Fruit fly (Drosophila melanogaster) whole organism, embryonic: ENCODE data around the gene Ae2.

Source experiments
- CG12769 ChIP-seq: fragments of 200-800 bp; sonication (Bioruptor generic); optimal IDR thresholded peaks from 2 replicates; lab custom pipeline; 2019; ENCODE audit warnings: missing biosample characterization, mild to moderate bottlenecking, missing genetic modification characterization, moderate library complexity
- CG13424 ChIP-seq: fragments of 200-800 bp; sonication (Bioruptor generic); optimal IDR thresholded peaks from 2 replicates; lab custom pipeline; 2019; ENCODE audit warnings: missing biosample characterization, mild to moderate bottlenecking, missing genetic modification characterization, moderate library complexity
- CG13624 ChIP-seq: fragments of 200-800 bp; sonication (Bioruptor generic); optimal IDR thresholded peaks from 2 replicates; lab custom pipeline; 2016; ENCODE audit warnings: missing biosample characterization, missing genetic modification characterization
- CG14014 ChIP-seq: fragments of 200-800 bp; sonication (Bioruptor generic); IDR thresholded peaks from 2 replicates; pipeline ENCODE4 v1.3.6; 2022; ENCODE audit warnings: missing biosample characterization, missing genetic modification characterization
- CG15601 ChIP-seq: fragments of 200-800 bp; sonication (Bioruptor generic); optimal IDR thresholded peaks from 3 replicates; lab custom pipeline; 2019; ENCODE audit warnings: missing biosample characterization, mild to moderate bottlenecking, missing genetic modification characterization, moderate library complexity
- CG17359 ChIP-seq: fragments of 200-800 bp; sonication (Bioruptor generic); optimal IDR thresholded peaks from 3 replicates; lab custom pipeline; 2018; ENCODE audit warnings: missing biosample characterization, mild to moderate bottlenecking, missing genetic modification characterization, moderate library complexity
- CG18011 ChIP-seq: fragments of 200-800 bp; sonication (Bioruptor generic); optimal IDR thresholded peaks from 2 replicates; lab custom pipeline; 2017; ENCODE audit warnings: missing biosample characterization, missing genetic modification characterization, mild to moderate bottlenecking, moderate library complexity, missing genotype
- CG34224 ChIP-seq: fragments of 200-800 bp; sonication (Bioruptor generic); IDR thresholded peaks from 3 replicates; pipeline ENCODE4 v1.3.6; 2022; ENCODE audit warnings: missing biosample characterization, missing genetic modification characterization; ENCODE audit not compliant: partially characterized antibody
- CG3838 ChIP-seq: fragments of 200-800 bp; sonication (Bioruptor generic); optimal IDR thresholded peaks from 3 replicates; lab custom pipeline; 2016; ENCODE audit warnings: missing biosample characterization, missing genetic modification characterization
- CG3847 ChIP-seq: fragments of 200-800 bp; sonication (Bioruptor generic); IDR thresholded peaks from 2 replicates; pipeline ENCODE4 v1.3.6; 2022; ENCODE audit warnings: missing biosample characterization, missing genetic modification characterization
- CG4820 ChIP-seq: fragments of 200-800 bp; sonication (Bioruptor generic); optimal IDR thresholded peaks from 3 replicates; lab custom pipeline; 2016; ENCODE audit warnings: missing biosample characterization, missing genetic modification characterization
- CG6791 ChIP-seq: fragments of 200-800 bp; sonication (Bioruptor generic); IDR thresholded peaks from 3 replicates; pipeline ENCODE4 v1.3.6; 2022; ENCODE audit warnings: missing biosample characterization, missing genetic modification characterization; ENCODE audit not compliant: partially characterized antibody
- CG7987 ChIP-seq: fragments of 200-800 bp; sonication (Bioruptor generic); optimal IDR thresholded peaks from 2 replicates; lab custom pipeline; 2018; ENCODE audit warnings: missing biosample characterization, mild to moderate bottlenecking, missing genetic modification characterization, moderate library complexity
- CG8089 ChIP-seq: fragments of 200-800 bp; sonication (Bioruptor generic); optimal IDR thresholded peaks from 3 replicates; lab custom pipeline; 2016; ENCODE audit warnings: missing biosample characterization, missing genetic modification characterization
- Dip3 ChIP-seq: fragments of 200-800 bp; sonication (Bioruptor generic); optimal IDR thresholded peaks from 3 replicates; lab custom pipeline; 2016; ENCODE audit warnings: missing biosample characterization, missing genetic modification characterization
- Doc2 ChIP-seq: fragments of 200-800 bp; sonication (Bioruptor generic); IDR thresholded peaks from 2 replicates; pipeline ENCODE4 v1.3.6; 2022; ENCODE audit warnings: missing biosample characterization, missing genetic modification characterization
- Dp ChIP-seq: fragments of 200-800 bp; sonication (Bioruptor generic); optimal IDR thresholded peaks from 2 replicates; lab custom pipeline; 2018; ENCODE audit warnings: missing biosample characterization, mild to moderate bottlenecking, missing genetic modification characterization, moderate library complexity
- GATAe ChIP-seq: fragments of 200-800 bp; sonication (Bioruptor generic); conservative IDR thresholded peaks from 2 replicates; pipeline ENCODE4 v1.3.6; 2022; ENCODE audit warnings: missing biosample characterization, missing genetic modification characterization
- HLHmδ ChIP-seq: fragments of 200-800 bp; sonication (Bioruptor generic); optimal IDR thresholded peaks from 2 replicates; lab custom pipeline; 2018; ENCODE audit warnings: missing biosample characterization, mild to moderate bottlenecking, missing genetic modification characterization, moderate library complexity
- Hr39 ChIP-seq: fragments of >200 bp; optimal IDR thresholded peaks from 2 replicates; lab custom pipeline; 2017
- Meics ChIP-seq: fragments of 200-800 bp; sonication (Bioruptor generic); optimal IDR thresholded peaks from 2 replicates; lab custom pipeline; 2017; ENCODE audit warnings: missing biosample characterization, mild to moderate bottlenecking, missing genetic modification characterization
- Myb ChIP-seq: fragments of 200-800 bp; sonication (Bioruptor generic); optimal IDR thresholded peaks from 2 replicates; lab custom pipeline; 2016; ENCODE audit warnings: missing biosample characterization, missing genetic modification characterization
- Pdp1 ChIP-seq, 2 experiments: fragments of 200-800 bp; sonication (Bioruptor generic); optimal IDR thresholded peaks; 3 replicates each; lab custom pipeline; 2016; ENCODE audit warnings: missing biosample characterization in 2 of 2, missing genetic modification characterization in 2 of 2, mild to moderate bottlenecking in 1 of 2, moderate library complexity in 1 of 2
- Poxn ChIP-seq: fragments of 200-800 bp; sonication (Bioruptor generic); IDR thresholded peaks from 2 replicates; pipeline ENCODE4 v1.3.6; 2022; ENCODE audit warnings: missing biosample characterization, missing genetic modification characterization
- Rx ChIP-seq: fragments of 200-800 bp; sonication (Bioruptor generic); IDR thresholded peaks from 2 replicates; pipeline ENCODE4 v1.3.6; 2022; ENCODE audit warnings: missing biosample characterization, missing genetic modification characterization
- Sox102F ChIP-seq: fragments of 200-800 bp; sonication (Bioruptor generic); optimal IDR thresholded peaks from 2 replicates; lab custom pipeline; 2018; ENCODE audit warnings: missing biosample characterization, mild to moderate bottlenecking, missing genetic modification characterization, moderate library complexity
- Sry-β ChIP-seq: fragments of 200-800 bp; sonication (Bioruptor generic); optimal IDR thresholded peaks from 2 replicates; lab custom pipeline; 2018; ENCODE audit warnings: missing biosample characterization, mild to moderate bottlenecking, missing genetic modification characterization, moderate library complexity
- Stat92E ChIP-seq, 3 experiments: fragments of >200 bp in 2 of 3; fragments of 200-800 bp in 1 of 3; sonication (Bioruptor generic) in 1 of 3; optimal IDR thresholded peaks; 2 replicates each; lab custom pipeline; 2017 to 2019; ENCODE audit warnings: missing biosample characterization in 3 of 3, missing genetic modification characterization in 3 of 3, mild to moderate bottlenecking in 1 of 3, moderate library complexity in 1 of 3
- YL-1 ChIP-seq: fragments of 200-800 bp; sonication (Bioruptor generic); optimal IDR thresholded peaks from 3 replicates; lab custom pipeline; 2017; ENCODE audit warnings: missing biosample characterization, mild to moderate bottlenecking, missing genetic modification characterization
- cas ChIP-seq: fragments of 200-800 bp; sonication (Bioruptor generic); IDR thresholded peaks from 2 replicates; pipeline ENCODE4 v1.3.6; 2022; ENCODE audit warnings: missing biosample characterization, missing genetic modification characterization
- dan ChIP-seq: fragments of 200-800 bp; sonication (Bioruptor generic); IDR thresholded peaks from 2 replicates; pipeline ENCODE4 v1.3.6; 2022; ENCODE audit warnings: missing biosample characterization, missing genetic modification characterization
- ewg ChIP-seq: fragments of 200-800 bp; sonication (Bioruptor generic); optimal IDR thresholded peaks from 3 replicates; lab custom pipeline; 2017; ENCODE audit warnings: mild to moderate bottlenecking, missing biosample characterization, missing genetic modification reagents, missing genetic modification characterization
- gro ChIP-seq: fragments of 200-800 bp; sonication (Bioruptor generic); optimal IDR thresholded peaks from 2 replicates; lab custom pipeline; 2016; ENCODE audit warnings: missing biosample characterization, missing genetic modification characterization
- gsb ChIP-seq: fragments of 200-800 bp; sonication (Bioruptor generic); IDR thresholded peaks from 2 replicates; pipeline ENCODE4 v1.3.6; 2022; ENCODE audit warnings: missing biosample characterization, missing genetic modification characterization
- ken ChIP-seq: fragments of 200-800 bp; sonication (Bioruptor generic); IDR thresholded peaks from 3 replicates; pipeline ENCODE4 v1.3.6; 2022; ENCODE audit warnings: missing biosample characterization, missing genetic modification characterization
- knrl ChIP-seq: fragments of 200-800 bp; sonication (Bioruptor generic); IDR thresholded peaks from 3 replicates; pipeline ENCODE4 v1.3.6; 2022; ENCODE audit warnings: missing biosample characterization, missing genetic modification characterization; ENCODE audit not compliant: partially characterized antibody
- lab ChIP-seq: fragments of 200-800 bp; sonication (Bioruptor generic); optimal IDR thresholded peaks from 3 replicates; lab custom pipeline; 2017; ENCODE audit warnings: missing biosample characterization, missing genetic modification characterization, mild to moderate bottlenecking, moderate library complexity, missing genetic modification reagents
- mld ChIP-seq: fragments of 200-800 bp; sonication (Bioruptor generic); IDR thresholded peaks from 3 replicates; pipeline ENCODE4 v1.3.6; 2022; ENCODE audit warnings: missing biosample characterization, missing genetic modification characterization; ENCODE audit not compliant: partially characterized antibody
- org-1 ChIP-seq: fragments of 200-800 bp; sonication (Bioruptor generic); optimal IDR thresholded peaks from 2 replicates; lab custom pipeline; 2017; ENCODE audit warnings: missing biosample characterization, missing genetic modification characterization
- pita ChIP-seq: fragments of 200-800 bp; sonication (Bioruptor generic); optimal IDR thresholded peaks from 2 replicates; lab custom pipeline; 2017; ENCODE audit warnings: missing biosample characterization, mild to moderate bottlenecking, missing genetic modification characterization
- sna ChIP-seq: fragments of 200-800 bp; sonication (Bioruptor generic); IDR thresholded peaks from 2 replicates; pipeline ENCODE4 v1.3.6; 2022; ENCODE audit warnings: missing biosample characterization, missing genetic modification characterization; ENCODE audit not compliant: partially characterized antibody
- sqz ChIP-seq: fragments of 200-800 bp; sonication (Bioruptor generic); optimal IDR thresholded peaks from 3 replicates; lab custom pipeline; 2018; ENCODE audit warnings: missing biosample characterization, mild to moderate bottlenecking, missing genetic modification characterization
- tin ChIP-seq: fragments of 200-800 bp; sonication (Bioruptor generic); optimal IDR thresholded peaks from 3 replicates; lab custom pipeline; 2016; ENCODE audit warnings: missing biosample characterization, missing genetic modification characterization
- tna ChIP-seq: fragments of 200-800 bp; sonication (Bioruptor generic); IDR thresholded peaks from 2 replicates; pipeline ENCODE4 v1.3.6; 2022; ENCODE audit warnings: missing biosample characterization, missing genetic modification characterization; ENCODE audit not compliant: partially characterized antibody
- ttk ChIP-seq: fragments of 200-800 bp; sonication (Bioruptor generic); IDR thresholded peaks from 2 replicates; pipeline ENCODE4 v2.1.2; 2022; ENCODE audit warnings: missing biosample characterization, missing genetic modification characterization
- unc-4 ChIP-seq: fragments of 200-800 bp; sonication (Bioruptor generic); IDR thresholded peaks from 2 replicates; pipeline ENCODE4 v1.3.6; 2022; ENCODE audit warnings: missing biosample characterization, missing genetic modification characterization; ENCODE audit not compliant: partially characterized antibody
- vnd ChIP-seq: fragments of 200-800 bp; sonication (Bioruptor generic); IDR thresholded peaks from 3 replicates; pipeline ENCODE4 v1.3.6; 2022; ENCODE audit warnings: missing biosample characterization, missing genetic modification characterization; ENCODE audit not compliant: partially characterized antibody
- vvl ChIP-seq: fragments of 200-800 bp; sonication (Bioruptor generic); IDR thresholded peaks from 2 replicates; pipeline ENCODE4 v1.3.6; 2022; ENCODE audit warnings: missing biosample characterization, missing genetic modification characterization

The Ae2 gene

dm6 chr3L:9713828-9714536, 49.4 kb upstream of the Ae2 start, which contains the start of gene vsg (continued):
- TF ChIP-seq ewg (GFP tag; lab: Kevin White, UChicago) (peak; percentile 59), vvl (peak; percentile 69), CG4820 (GFP tag; lab: Kevin White, UChicago) (peak; percentile 70), knrl (GFP tag; lab: Robert Waterston, UW) (peak; percentile 85), Stat92E (GFP tag; optimal IDR thresholded peaks at IDR 0.05; lab: Kevin White, UChicago) (no peak), CG13424 (peak; percentile 92), CG6791 (GFP tag; lab: Robert Waterston, UW) (peak; percentile 91), CG7987 (GFP tag; lab: Kevin White, UChicago) (no peak), GATAe (GFP tag; lab: Robert Waterston, UW) (peak; percentile 58; the same call in 1 of the 2 replicates), vnd (GFP tag; lab: Robert Waterston, UW) (peak; percentile 83), gsb (GFP tag; lab: Robert Waterston, UW) (peak; percentile 63), CG18011 (no peak), Meics (GFP tag; lab: Kevin White, UChicago) (peak; percentile 85), cas (GFP tag; lab: Robert Waterston, UW) (peak; percentile 29; the same call in 1 of the 2 replicates), ken (GFP tag; lab: Robert Waterston, UW) (peak; percentile 56), CG34224 (GFP tag; lab: Robert Waterston, UW) (peak; percentile 83), YL-1 (GFP tag; lab: Kevin White, UChicago) (peak; percentile 62), tin (GFP tag; lab: Kevin White, UChicago) (peak; percentile 77), Sry-β (peak; percentile 62), CG3847 (peak; percentile 62), CG17359 (peak; percentile 71), Doc2 (GFP tag; lab: Robert Waterston, UW) (no peak), unc-4 (GFP tag; lab: Robert Waterston, UW) (peak; percentile 75), Poxn (GFP tag; lab: Robert Waterston, UW) (no peak), pita (no peak), gro (GFP tag; lab: Kevin White, UChicago) (no peak), tna (peak; percentile 74), Sox102F (GFP tag; lab: Kevin White, UChicago) (peak; percentile 82), CG3838 (GFP tag; lab: Kevin White, UChicago) (no peak), CG14014 (GFP tag; lab: Robert Waterston, UW) (peak; percentile 66; the same call in 1 of the 2 replicates), Pdp1 (GFP tag; optimal IDR thresholded peaks at IDR 0.05; lab: Kevin White, UChicago) (peak; percentile 57 to 74), org-1 (GFP tag; lab: Kevin White, UChicago) (peak; percentile 39), Dp (GFP tag; lab: Kevin White, UChicago) (no peak), CG12769 (tag; lab: Kevin White, UChicago) (no peak), Dip3 (GFP tag; lab: Kevin White, UChicago) (peak; percentile 60), CG15601 (tag; lab: Kevin White, UChicago) (peak; percentile 80), CG8089 (GFP tag; lab: Kevin White, UChicago) (no peak), Rx (GFP tag; lab: Robert Waterston, UW) (no peak), HLHmδ (GFP tag; lab: Kevin White, UChicago) (peak; percentile 10), ttk (GFP tag; lab: Robert Waterston, UW) (peak; percentile 66), lab (peak; percentile 76), sna (GFP tag; lab: Robert Waterston, UW) (peak; percentile 63), mld (GFP tag; lab: Robert Waterston, UW) (peak; percentile 79; the same call in 2 of the 3 replicates), Myb (GFP tag; lab: Kevin White, UChicago) (peak; percentile 33), CG13624 (GFP tag; lab: Kevin White, UChicago) (peak; percentile 78), Hr39 (lab: Kevin White, UChicago) (no peak), sqz (GFP tag; lab: Kevin White, UChicago) (no peak), dan (no peak)
